Worm (Caenorhabditis elegans) whole organism, L4/young adult: Measurements from ENCODE around the gene wrt-8.

Source experiments
- W03F9.2 ChIP-seq: fragments of 150-350 bp; optimal IDR thresholded peaks from 2 replicates; lab custom pipeline; 2014; ENCODE audit warnings: missing biosample characterization, missing genetic modification characterization
- him-1 ChIP-seq: sonication (generic microtip); optimal IDR thresholded peaks from 2 replicates; lab custom pipeline; 2016; ENCODE audit warnings: missing genotype, missing genetic modification reagents, missing genetic modification characterization, missing compliant biosample characterization

ce11 chrV:15344481-15344880 is at the start of gene wrt-8:
- no peak for TF ChIP-seq W03F9.2 (tag; lab: Kevin White, UChicago)
- no peak for TF ChIP-seq him-1 (tag; lab: Kevin White, UChicago)
